Fruit fly (Drosophila melanogaster) whole organism, embryonic: ENCODE measurements around the gene CG32984.

Experiments
- Aef1 ChIP-seq: fragments of 200-800 bp; sonication (Bioruptor generic); IDR thresholded peaks from 3 replicates; pipeline ENCODE4 v1.3.6; 2022; ENCODE audit warnings: missing biosample characterization, missing genetic modification characterization
- CG10321 ChIP-seq: fragments of 200-800 bp; sonication (Bioruptor generic); IDR thresholded peaks from 2 replicates; pipeline ENCODE4 v1.3.6; 2022; ENCODE audit warnings: missing biosample characterization, missing genetic modification characterization
- CG12071 ChIP-seq: fragments of 200-800 bp; sonication (Bioruptor generic); optimal IDR thresholded peaks from 3 replicates; lab custom pipeline; 2018; ENCODE audit warnings: missing biosample characterization, mild to moderate bottlenecking, missing genetic modification characterization
- CG12155 ChIP-seq: fragments of 200-800 bp; sonication (Bioruptor generic); optimal IDR thresholded peaks from 3 replicates; lab custom pipeline; 2016; ENCODE audit warnings: missing biosample characterization, missing genetic modification characterization
- CG1233 ChIP-seq: fragments of 200-800 bp; sonication (Bioruptor generic); optimal IDR thresholded peaks from 4 replicates; lab custom pipeline; 2018; ENCODE audit warnings: missing biosample characterization, mild to moderate bottlenecking, missing genetic modification characterization
- CG13296 ChIP-seq: fragments of 200-800 bp; sonication (Bioruptor generic); optimal IDR thresholded peaks from 3 replicates; lab custom pipeline; 2018; ENCODE audit warnings: missing biosample characterization, mild to moderate bottlenecking, missing genetic modification characterization
- CG14014 ChIP-seq: fragments of 200-800 bp; sonication (Bioruptor generic); IDR thresholded peaks from 2 replicates; pipeline ENCODE4 v1.3.6; 2022; ENCODE audit warnings: missing biosample characterization, missing genetic modification characterization
- CG15514 ChIP-seq: fragments of 200-800 bp; sonication (Bioruptor generic); optimal IDR thresholded peaks from 3 replicates; lab custom pipeline; 2017; ENCODE audit warnings: missing biosample characterization, missing genetic modification characterization, mild to moderate bottlenecking, moderate library complexity, missing genetic modification reagents
- CG16813 ChIP-seq: fragments of 200-800 bp; sonication (Bioruptor generic); IDR thresholded peaks from 3 replicates; pipeline ENCODE4 v1.3.6; 2022; ENCODE audit warnings: missing biosample characterization, missing genetic modification characterization; ENCODE audit not compliant: partially characterized antibody
- CG17829 ChIP-seq: fragments of 200-800 bp; optimal IDR thresholded peaks from 2 replicates; lab custom pipeline; 2019; ENCODE audit warnings: missing biosample characterization, mild to moderate bottlenecking, missing genetic modification characterization, moderate library complexity
- CG18476 ChIP-seq: fragments of 200-800 bp; sonication (Bioruptor generic); optimal IDR thresholded peaks from 2 replicates; lab custom pipeline; 2016; ENCODE audit warnings: missing biosample characterization, mild to moderate bottlenecking, missing genetic modification characterization
- CG30403 ChIP-seq: fragments of 200-800 bp; sonication (Bioruptor generic); optimal IDR thresholded peaks from 3 replicates; lab custom pipeline; 2016; ENCODE audit warnings: missing biosample characterization, missing genetic modification characterization
- CG3407 ChIP-seq: fragments of 200-800 bp; sonication (Bioruptor generic); optimal IDR thresholded peaks from 2 replicates; lab custom pipeline; 2018; ENCODE audit warnings: missing biosample characterization, mild to moderate bottlenecking, missing genetic modification characterization
- CG34376 ChIP-seq: fragments of 200-800 bp; sonication (Bioruptor generic); optimal IDR thresholded peaks from 2 replicates; lab custom pipeline; 2018; ENCODE audit warnings: missing biosample characterization, mild to moderate bottlenecking, missing genetic modification characterization
- CG42726 ChIP-seq: fragments of 200-800 bp; sonication (Bioruptor generic); IDR thresholded peaks from 2 replicates; pipeline ENCODE4 v1.3.6; 2022; ENCODE audit warnings: missing biosample characterization, missing genetic modification characterization; ENCODE audit not compliant: partially characterized antibody
- CG43689 ChIP-seq: fragments of 200-800 bp; sonication (Bioruptor generic); IDR thresholded peaks from 2 replicates; pipeline ENCODE4 v1.3.6; 2022; ENCODE audit warnings: missing biosample characterization, missing genetic modification characterization
- CG6272 ChIP-seq: fragments of 200-800 bp; sonication (Bioruptor generic); IDR thresholded peaks from 2 replicates; pipeline ENCODE4 v1.3.6; 2022; ENCODE audit warnings: missing biosample characterization, missing genetic modification characterization
- CG7839 ChIP-seq: fragments of 200-800 bp; sonication (Bioruptor generic); optimal IDR thresholded peaks from 3 replicates; lab custom pipeline; 2018; ENCODE audit warnings: missing biosample characterization, mild to moderate bottlenecking, missing genetic modification characterization, moderate library complexity
- CG9932 ChIP-seq: fragments of 200-800 bp; sonication (Bioruptor generic); IDR thresholded peaks from 2 replicates; pipeline ENCODE4 v1.3.6; 2022; ENCODE audit warnings: missing biosample characterization, missing genetic modification characterization
- D19A ChIP-seq: fragments of 200-800 bp; optimal IDR thresholded peaks from 3 replicates; lab custom pipeline; 2019; ENCODE audit warnings: missing biosample characterization, mild to moderate bottlenecking, missing genetic modification characterization, moderate library complexity
- D19B ChIP-seq: fragments of 200-800 bp; sonication (Bioruptor generic); optimal IDR thresholded peaks from 2 replicates; lab custom pipeline; 2017; ENCODE audit warnings: missing biosample characterization, mild to moderate bottlenecking, missing genetic modification characterization
- Hand ChIP-seq: fragments of 200-800 bp; sonication (Bioruptor generic); optimal IDR thresholded peaks from 2 replicates; lab custom pipeline; 2017; ENCODE audit warnings: mild to moderate bottlenecking, missing biosample characterization, missing genetic modification reagents, missing genetic modification characterization
- Hey ChIP-seq: fragments of 200-800 bp; sonication (Bioruptor generic); optimal IDR thresholded peaks from 3 replicates; lab custom pipeline; 2018; ENCODE audit warnings: missing biosample characterization, mild to moderate bottlenecking, missing genetic modification characterization
- Lhr ChIP-seq: fragments of 200-800 bp; sonication (Bioruptor generic); optimal IDR thresholded peaks from 3 replicates; lab custom pipeline; 2017; ENCODE audit warnings: mild to moderate bottlenecking, missing biosample characterization, missing genetic modification reagents, missing genetic modification characterization
- Med ChIP-seq: fragments of 200-800 bp; sonication (Bioruptor generic); peaks from one replicate; lab custom pipeline; 2016; ENCODE audit warnings: missing biosample characterization, missing genetic modification characterization, mild to moderate bottlenecking, inconsistent platforms, moderate library complexity
- Mes4 ChIP-seq: fragments of 200-800 bp; sonication (Bioruptor generic); optimal IDR thresholded peaks from 2 replicates; lab custom pipeline; 2016; ENCODE audit warnings: missing biosample characterization, missing genetic modification characterization
- NFAT ChIP-seq: fragments of 200-800 bp; sonication (Bioruptor generic); IDR thresholded peaks from 2 replicates; pipeline ENCODE4 v1.3.6; 2022; ENCODE audit warnings: missing biosample characterization, missing genetic modification characterization
- Nf-YB ChIP-seq: fragments of 200-800 bp; sonication (Bioruptor generic); optimal IDR thresholded peaks from 3 replicates; lab custom pipeline; 2019; ENCODE audit warnings: missing biosample characterization, mild to moderate bottlenecking, missing genetic modification characterization, moderate library complexity
- Nf-YC ChIP-seq: fragments of 200-800 bp; optimal IDR thresholded peaks from 3 replicates; lab custom pipeline; 2019; ENCODE audit warnings: missing biosample characterization, mild to moderate bottlenecking, missing genetic modification characterization, moderate library complexity
- PHDP ChIP-seq: fragments of 200-800 bp; sonication (Bioruptor generic); optimal IDR thresholded peaks from 3 replicates; lab custom pipeline; 2018; ENCODE audit warnings: missing biosample characterization, mild to moderate bottlenecking, missing genetic modification characterization, moderate library complexity
- Pdp1 ChIP-seq, 2 experiments: fragments of 200-800 bp; sonication (Bioruptor generic); optimal IDR thresholded peaks; 3 replicates each; lab custom pipeline; 2016; ENCODE audit warnings: missing biosample characterization in 2 of 2, missing genetic modification characterization in 2 of 2, mild to moderate bottlenecking in 1 of 2, moderate library complexity in 1 of 2
- Sox102F ChIP-seq: fragments of 200-800 bp; sonication (Bioruptor generic); optimal IDR thresholded peaks from 2 replicates; lab custom pipeline; 2018; ENCODE audit warnings: missing biosample characterization, mild to moderate bottlenecking, missing genetic modification characterization, moderate library complexity
- amos ChIP-seq: fragments of 200-800 bp; sonication (Bioruptor generic); IDR thresholded peaks from 2 replicates; pipeline ENCODE4 v1.3.6; 2022; ENCODE audit warnings: missing biosample characterization, missing genetic modification characterization; ENCODE audit not compliant: partially characterized antibody
- ara ChIP-seq: fragments of 200-800 bp; sonication (Bioruptor generic); IDR thresholded peaks from 2 replicates; pipeline ENCODE4 v1.3.6; 2022; ENCODE audit warnings: missing biosample characterization, missing genetic modification characterization
- croc ChIP-seq: fragments of 200-800 bp; sonication (Bioruptor generic); conservative IDR thresholded peaks from 3 replicates; pipeline ENCODE4 v1.3.6; 2022; ENCODE audit warnings: missing biosample characterization, missing genetic modification characterization
- dmrt99B ChIP-seq: fragments of 200-800 bp; sonication (Bioruptor generic); optimal IDR thresholded peaks from 2 replicates; lab custom pipeline; 2018; ENCODE audit warnings: missing biosample characterization, mild to moderate bottlenecking, missing genetic modification characterization, moderate library complexity
- fd3F ChIP-seq: fragments of 200-800 bp; sonication (Bioruptor generic); optimal IDR thresholded peaks from 2 replicates; lab custom pipeline; 2018; ENCODE audit warnings: missing biosample characterization, mild to moderate bottlenecking, missing genetic modification characterization, moderate library complexity
- gt ChIP-seq: fragments of 200-800 bp; sonication (Bioruptor generic); IDR thresholded peaks from 2 replicates; pipeline ENCODE4 v1.3.6; 2022; ENCODE audit warnings: missing biosample characterization, missing genetic modification characterization
- hkb ChIP-seq, 2 experiments: fragments of 200-800 bp in 1 of 2; fragments of >200 bp in 1 of 2; sonication (Bioruptor generic) in 1 of 2; IDR thresholded peaks in 1 of 2; optimal IDR thresholded peaks in 1 of 2; 2 replicates each; pipeline versions ENCODE4 v1.3.6 to Lab custom; 2017 to 2022; ENCODE audit warnings: missing biosample characterization in 1 of 2, missing genetic modification characterization in 1 of 2
- jumu ChIP-seq: fragments of 200-800 bp; sonication (Bioruptor generic); optimal IDR thresholded peaks from 3 replicates; lab custom pipeline; 2016; ENCODE audit warnings: missing biosample characterization, missing genetic modification characterization
- knrl ChIP-seq: fragments of 200-800 bp; sonication (Bioruptor generic); IDR thresholded peaks from 3 replicates; pipeline ENCODE4 v1.3.6; 2022; ENCODE audit warnings: missing biosample characterization, missing genetic modification characterization; ENCODE audit not compliant: partially characterized antibody
- odd ChIP-seq: fragments of 200-800 bp; sonication (Bioruptor generic); optimal IDR thresholded peaks from 2 replicates; lab custom pipeline; 2017; ENCODE audit warnings: missing biosample characterization, mild to moderate bottlenecking, missing genetic modification characterization
- ranshi ChIP-seq: fragments of 200-800 bp; sonication (Bioruptor generic); IDR thresholded peaks from 2 replicates; pipeline ENCODE4 v1.3.6; 2022; ENCODE audit warnings: missing biosample characterization, missing genetic modification characterization
- ssp ChIP-seq: fragments of 200-800 bp; sonication (Bioruptor generic); IDR thresholded peaks from 2 replicates; pipeline ENCODE4 v1.3.6; 2022; ENCODE audit warnings: missing biosample characterization, missing genetic modification characterization
- stwl ChIP-seq: fragments of 200-800 bp; sonication (Bioruptor generic); optimal IDR thresholded peaks from 3 replicates; lab custom pipeline; 2018; ENCODE audit warnings: missing biosample characterization, mild to moderate bottlenecking, missing genetic modification characterization, moderate library complexity
- tx ChIP-seq: fragments of 200-800 bp; sonication (Bioruptor generic); optimal IDR thresholded peaks from 2 replicates; lab custom pipeline; 2016; ENCODE audit warnings: missing biosample characterization, missing genetic modification characterization
- zen2 ChIP-seq: fragments of 200-800 bp; sonication (Bioruptor generic); IDR thresholded peaks from 3 replicates; pipeline ENCODE4 v1.3.6; 2022; ENCODE audit warnings: missing biosample characterization, missing genetic modification characterization; ENCODE audit not compliant: partially characterized antibody
- zfh1 ChIP-seq: fragments of 200-800 bp; sonication (Bioruptor generic); IDR thresholded peaks from 3 replicates; pipeline ENCODE4 v1.3.6; 2022; ENCODE audit warnings: missing biosample characterization, missing genetic modification characterization

Gene CG32984

dm6 chr2L:8982584-8983302 lies 18.0 kb downstream of the CG32984 start (continued):
- TF ChIP-seq CG34376 (GFP tag; lab: Kevin White, UChicago) (no peak), Hand (GFP tag; lab: Kevin White, UChicago) (no peak), Nf-YB (GFP tag; lab: Kevin White, UChicago) (peak; percentile 11), jumu (no peak), ara (no peak), knrl (no peak), zfh1 (no peak), Pdp1 (GFP tag; optimal IDR thresholded peaks at IDR 0.05; lab: Kevin White, UChicago) (peak; percentile 8 to 23), CG18476 (GFP tag; lab: Kevin White, UChicago) (no peak), CG10321 (GFP tag; lab: Robert Waterston, UW) (no peak), Med (peak; percentile 89), amos (GFP tag; lab: Robert Waterston, UW) (no peak), ranshi (GFP tag; lab: Robert Waterston, UW) (0 out of 2 replicates have a peak, but pooled peaks have one; percentile 4), CG43689 (no peak), CG3407 (GFP tag; lab: Kevin White, UChicago) (no peak), odd (GFP tag; lab: Kevin White, UChicago) (peak; percentile 53), CG7839 (tag; lab: Kevin White, UChicago) (peak; percentile 71), CG6272 (no peak), CG12155 (GFP tag; lab: Kevin White, UChicago) (peak; percentile 29), NFAT (peak; percentile 28; the same call in 1 of the 2 replicates), CG42726 (GFP tag; lab: Robert Waterston, UW) (no peak), CG13296 (GFP tag; lab: Kevin White, UChicago) (peak; percentile 63), CG17829 (tag; lab: Kevin White, UChicago) (no peak), tx (GFP tag; lab: Kevin White, UChicago) (no peak), croc (GFP tag; lab: Robert Waterston, UW) (no peak), gt (GFP tag; lab: Robert Waterston, UW) (no peak), PHDP (tag; lab: Kevin White, UChicago) (peak; percentile 62), dmrt99B (tag; lab: Kevin White, UChicago) (peak; percentile 75), CG15514 (GFP tag; lab: Kevin White, UChicago) (peak; percentile 7), CG9932 (GFP tag; lab: Robert Waterston, UW) (no peak), fd3F (GFP tag; lab: Kevin White, UChicago) (peak; percentile 45), Lhr (GFP tag; lab: Kevin White, UChicago) (no peak), Nf-YC (tag; lab: Kevin White, UChicago) (peak; percentile 11), Hey (tag; lab: Kevin White, UChicago) (no peak), CG30403 (GFP tag; lab: Kevin White, UChicago) (peak; percentile 61), CG12071 (GFP tag; lab: Kevin White, UChicago) (no peak), CG1233 (no peak), CG16813 (no peak), Sox102F (GFP tag; lab: Kevin White, UChicago) (peak; percentile 69), zen2 (GFP tag; lab: Robert Waterston, UW) (no peak), D19A (tag; lab: Kevin White, UChicago) (peak; percentile 1), CG14014 (GFP tag; lab: Robert Waterston, UW) (peak; percentile 52; the same call in 1 of the 2 replicates), ssp (no peak), Aef1 (GFP tag; lab: Robert Waterston, UW) (no peak; the same call in 2 of the 3 replicates), stwl (no peak), hkb (optimal IDR thresholded peaks at IDR 0.05; lab: Kevin White, UChicago) (no peak), hkb (GFP tag; IDR thresholded peaks at IDR 0.05; lab: Robert Waterston, UW) (peak; percentile 73), D19B (GFP tag; lab: Kevin White, UChicago) (no peak), Mes4 (GFP tag; lab: Kevin White, UChicago) (no peak)
